Worm (Caenorhabditis elegans) whole organism, L2 larva: Measurements from ENCODE around the gene jud-4.

Source experiments
- C34F6.9 ChIP-seq: fragments of 150-350 bp; optimal IDR thresholded peaks from 2 replicates; lab custom pipeline; 2014; ENCODE audit warnings: missing biosample characterization, missing genetic modification characterization
- F13H6.1 ChIP-seq: sonication (generic microtip); optimal IDR thresholded peaks from 2 replicates; lab custom pipeline; 2016; ENCODE audit warnings: missing genetic modification characterization, missing compliant biosample characterization
- R02D3.7 ChIP-seq: fragments of 150-350 bp; optimal IDR thresholded peaks from 2 replicates; lab custom pipeline; 2014; ENCODE audit warnings: missing biosample characterization, missing genetic modification characterization
- Y55F3AM.14 ChIP-seq: fragments of 200-800 bp; sonication (Bioruptor generic); optimal IDR thresholded peaks from 2 replicates; lab custom pipeline; 2018; ENCODE audit warnings: mild to moderate bottlenecking, missing genetic modification characterization, missing compliant biosample characterization
- ZK546.5 ChIP-seq: sonication (generic microtip); optimal IDR thresholded peaks from 2 replicates; lab custom pipeline; 2017; ENCODE audit warnings: missing biosample characterization, missing genetic modification characterization
- alr-1 ChIP-seq: fragments of 150-350 bp; optimal IDR thresholded peaks from 2 replicates; lab custom pipeline; 2014; ENCODE audit warnings: missing biosample characterization, missing genetic modification characterization
- aly-2 ChIP-seq: fragments of 150-350 bp; optimal IDR thresholded peaks from 2 replicates; lab custom pipeline; 2014; ENCODE audit warnings: missing biosample characterization, missing genetic modification characterization
- ama-1 ChIP-seq: fragments of 150-350 bp; optimal IDR thresholded peaks from 2 replicates; lab custom pipeline; 2018; ENCODE audit warnings: inconsistent platforms
- blmp-1 ChIP-seq: sonication (generic microtip); optimal IDR thresholded peaks from 2 replicates; lab custom pipeline; 2017; ENCODE audit warnings: missing genetic modification characterization, mild to moderate bottlenecking, missing compliant biosample characterization, antibody characterized with exemption, moderate library complexity; ENCODE audit not compliant: insufficient read depth
- ceh-16 ChIP-seq: fragments of 150-350 bp; optimal IDR thresholded peaks from 2 replicates; lab custom pipeline; 2014; ENCODE audit warnings: missing biosample characterization, missing genetic modification characterization
- ceh-82 ChIP-seq: fragments of 150-350 bp; optimal IDR thresholded peaks from 2 replicates; lab custom pipeline; 2014; ENCODE audit warnings: missing biosample characterization, missing genetic modification characterization
- crh-2 ChIP-seq: sonication (generic microtip); optimal IDR thresholded peaks from 2 replicates; lab custom pipeline; 2017; ENCODE audit warnings: missing biosample characterization, missing genetic modification characterization
- dmd-4 ChIP-seq: sonication (generic microtip); optimal IDR thresholded peaks from 2 replicates; lab custom pipeline; 2017; ENCODE audit warnings: missing biosample characterization, missing genetic modification characterization
- egl-27 ChIP-seq: sonication (generic microtip); optimal IDR thresholded peaks from 3 replicates; lab custom pipeline; 2017; ENCODE audit warnings: missing biosample characterization, missing genetic modification reagents, missing genetic modification characterization
- elt-3 ChIP-seq: sonication (generic microtip); optimal IDR thresholded peaks from 2 replicates; lab custom pipeline; 2017; ENCODE audit warnings: missing biosample characterization, missing genetic modification characterization
- fos-1 ChIP-seq: fragments of 150-350 bp; optimal IDR thresholded peaks from 2 replicates; lab custom pipeline; 2014; ENCODE audit warnings: missing biosample characterization, missing genetic modification characterization
- gmeb-1 ChIP-seq: fragments of 150-350 bp; optimal IDR thresholded peaks from 2 replicates; lab custom pipeline; 2014; ENCODE audit warnings: missing biosample characterization, missing genetic modification characterization
- lin-13 ChIP-seq: fragments of 150-350 bp; optimal IDR thresholded peaks from 2 replicates; lab custom pipeline; 2014; ENCODE audit warnings: missing biosample characterization, missing genetic modification reagents, missing genetic modification characterization
- lin-39 ChIP-seq: fragments of 150-350 bp; optimal IDR thresholded peaks from 2 replicates; lab custom pipeline; 2014; ENCODE audit warnings: missing biosample characterization, missing genetic modification reagents, missing genetic modification characterization
- lsy-2 ChIP-seq, 2 experiments: fragments of 150-350 bp in 1 of 2; sonication (generic microtip) in 1 of 2; optimal IDR thresholded peaks; 2 replicates each; lab custom pipeline; 2014 to 2017; ENCODE audit warnings: missing biosample characterization in 2 of 2, missing genetic modification characterization in 2 of 2
- mdl-1 ChIP-seq, 2 experiments: fragments of 150-350 bp in 1 of 2; sonication (generic microtip) in 1 of 2; optimal IDR thresholded peaks; 2 replicates each; lab custom pipeline; 2017; ENCODE audit warnings: missing biosample characterization in 2 of 2, missing genetic modification characterization in 2 of 2
- nhr-10 ChIP-seq: sonication (generic microtip); optimal IDR thresholded peaks from 2 replicates; lab custom pipeline; 2017; ENCODE audit warnings: missing biosample characterization, missing genetic modification characterization
- nhr-11 ChIP-seq: fragments of 150-350 bp; optimal IDR thresholded peaks from 2 replicates; lab custom pipeline; 2014; ENCODE audit warnings: missing biosample characterization, missing genetic modification characterization
- nhr-12 ChIP-seq: fragments of 150-350 bp; optimal IDR thresholded peaks from 2 replicates; lab custom pipeline; 2014; ENCODE audit warnings: missing biosample characterization, missing genetic modification characterization
- nhr-129 ChIP-seq: fragments of 150-350 bp; optimal IDR thresholded peaks from 2 replicates; lab custom pipeline; 2014; ENCODE audit warnings: missing biosample characterization, missing genetic modification characterization
- nhr-21 ChIP-seq: fragments of 150-350 bp; optimal IDR thresholded peaks from 2 replicates; lab custom pipeline; 2014; ENCODE audit warnings: missing biosample characterization, missing genetic modification characterization
- nhr-237 ChIP-seq: fragments of 150-350 bp; optimal IDR thresholded peaks from 2 replicates; lab custom pipeline; 2014; ENCODE audit warnings: missing biosample characterization, missing genetic modification characterization
- nhr-25 ChIP-seq: fragments of 150-350 bp; sonication (generic microtip); optimal IDR thresholded peaks from 3 replicates; lab custom pipeline; 2014; ENCODE audit warnings: missing biosample characterization, missing genetic modification characterization
- nhr-6 ChIP-seq: fragments of 150-350 bp; optimal IDR thresholded peaks from 2 replicates; lab custom pipeline; 2014; ENCODE audit warnings: missing biosample characterization, missing genetic modification characterization
- nhr-77 ChIP-seq: fragments of 150-350 bp; optimal IDR thresholded peaks from 2 replicates; lab custom pipeline; 2014; ENCODE audit warnings: missing biosample characterization, missing genetic modification characterization
- peb-1 ChIP-seq: fragments of 150-350 bp; optimal IDR thresholded peaks from 2 replicates; lab custom pipeline; 2014; ENCODE audit warnings: missing biosample characterization, missing genetic modification characterization
- sem-4 ChIP-seq: fragments of 150-350 bp; optimal IDR thresholded peaks from 2 replicates; lab custom pipeline; 2014; ENCODE audit warnings: missing biosample characterization, missing genetic modification reagents, missing genetic modification characterization
- sma-3 ChIP-seq: sonication (generic microtip); optimal IDR thresholded peaks from 2 replicates; lab custom pipeline; 2016; ENCODE audit warnings: missing genetic modification reagents, missing genetic modification characterization, missing compliant biosample characterization
- sma-9 ChIP-seq, 2 experiments: fragments of 150-350 bp in 1 of 2; sonication (generic microtip) in 1 of 2; optimal IDR thresholded peaks; 2 replicates each; lab custom pipeline; 2014 to 2016; ENCODE audit warnings: missing genetic modification characterization in 2 of 2, mild to moderate bottlenecking in 1 of 2, missing biosample characterization in 1 of 2, missing compliant biosample characterization in 1 of 2, missing genetic modification reagents in 1 of 2, moderate library complexity in 1 of 2
- unc-39 ChIP-seq: fragments of 150-350 bp; optimal IDR thresholded peaks from 2 replicates; lab custom pipeline; 2014; ENCODE audit warnings: missing biosample characterization, missing genetic modification characterization
- unc-62 ChIP-seq: fragments of 150-350 bp; optimal IDR thresholded peaks from 2 replicates; lab custom pipeline; 2014; ENCODE audit warnings: missing biosample characterization, missing genetic modification reagents, missing genetic modification characterization
- ztf-1 ChIP-seq: fragments of 200-800 bp; sonication (Bioruptor generic); conservative IDR thresholded peaks from 2 replicates; pipeline ENCODE4 v1.3.6; 2022; ENCODE audit warnings: missing genetic modification characterization, missing compliant biosample characterization
- ztf-11 ChIP-seq: sonication (generic microtip); optimal IDR thresholded peaks from 2 replicates; lab custom pipeline; 2017; ENCODE audit warnings: missing biosample characterization, missing genetic modification characterization
- ztf-4 ChIP-seq: fragments of 150-350 bp; optimal IDR thresholded peaks from 2 replicates; lab custom pipeline; 2014; ENCODE audit warnings: missing biosample characterization, missing genetic modification characterization

The jud-4 gene

ce11 chrX:15283740-15284139 lies at the start of gene jud-4:
Gene jud-4 (plus strand): TSS chrX:15284115.
- TF ChIP-seq blmp-1 (tag; lab: Kevin White, UChicago): peak; percentile 60
- TF ChIP-seq F13H6.1 (tag; lab: Kevin White, UChicago): peak; percentile 33
- no peak for TF ChIP-seq aly-2 (tag; lab: Kevin White, UChicago)
- TF ChIP-seq nhr-25: peak; percentile 55
- no peak for TF ChIP-seq egl-27 (tag; lab: Kevin White, UChicago)
- TF ChIP-seq peb-1: no peak

DNA sequence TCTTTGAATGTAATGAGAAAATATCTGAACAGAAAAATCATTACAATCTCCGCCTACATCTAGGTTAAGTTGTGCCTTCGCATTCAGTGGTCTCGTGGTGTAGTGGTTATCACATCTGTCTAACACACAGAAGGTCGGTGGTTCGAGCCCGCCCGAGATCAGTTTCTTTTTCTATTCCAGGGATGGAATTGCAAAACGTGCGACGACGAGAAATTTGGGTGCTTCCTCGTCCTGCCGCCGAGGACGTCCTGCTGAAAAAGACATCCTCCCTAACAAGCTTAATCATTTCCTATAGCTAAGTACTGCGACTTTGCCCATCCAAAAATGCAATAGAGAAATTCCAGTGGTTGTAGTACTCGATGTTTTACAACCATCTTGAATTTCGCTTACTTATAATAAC lies 47.9 kb upstream of the jud-4 start:
- TF ChIP-seq ceh-82 (tag; lab: Kevin White, UChicago) (no peak), F13H6.1 (tag; lab: Kevin White, UChicago) (no peak), nhr-21 (peak; percentile 43), R02D3.7 (tag; lab: Kevin White, UChicago) (no peak), fos-1 (tag; lab: Kevin White, UChicago) (peak; percentile 15), lin-39 (no peak), aly-2 (tag; lab: Kevin White, UChicago) (no peak), sma-3 (GFP tag; lab: Kevin White, UChicago) (peak; percentile 35), peb-1 (no peak), alr-1 (tag; lab: Kevin White, UChicago) (no peak), nhr-12 (tag; lab: Kevin White, UChicago) (no peak), ztf-11 (no peak), nhr-129 (peak; percentile 20)

ce11 chrX:15241169-15241568 lies 42.7 kb upstream of the jud-4 start:
- no peak for TF ChIP-seq lin-13 (GFP tag; lab: Kevin White, UChicago)
- TF ChIP-seq mdl-1 (tag; optimal IDR thresholded peaks at IDR 0.05; lab: Kevin White, UChicago): no peak
- no peak for TF ChIP-seq nhr-12 (tag; lab: Kevin White, UChicago)
- no peak for TF ChIP-seq ZK546.5 (tag; lab: Kevin White, UChicago)
- TF ChIP-seq C34F6.9: no peak
- no peak for TF ChIP-seq Y55F3AM.14 (GFP tag; lab: Kevin White, UChicago)
- TF ChIP-seq blmp-1 (tag; lab: Kevin White, UChicago): no peak
- no peak for TF ChIP-seq ceh-16 (tag; lab: Kevin White, UChicago)
- TF ChIP-seq crh-2: no peak
- no peak for TF ChIP-seq nhr-6
- TF ChIP-seq sma-3 (GFP tag; lab: Kevin White, UChicago): no peak

DNA sequence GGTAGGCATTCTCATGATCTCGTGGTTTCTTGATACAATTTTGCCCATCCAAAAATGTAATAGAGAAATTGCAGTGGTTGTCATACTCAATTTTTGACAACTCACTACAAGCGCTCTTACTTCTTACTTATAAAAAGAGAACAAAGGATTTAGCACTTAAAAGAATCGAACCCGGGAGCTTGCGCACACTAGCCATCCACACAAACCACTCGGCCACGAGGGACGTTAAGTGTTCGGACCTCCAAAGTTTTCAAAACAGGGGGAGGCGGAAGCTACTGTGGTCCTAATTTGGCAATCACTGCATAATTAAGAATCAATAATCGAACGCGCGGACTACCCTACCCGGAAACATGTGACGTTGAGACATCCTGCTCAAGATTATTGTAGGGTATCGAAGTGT lies 41.2 kb upstream of the jud-4 start:
- TF ChIP-seq F13H6.1 (tag; lab: Kevin White, UChicago) (no peak), dmd-4 (tag; lab: Kevin White, UChicago) (no peak), nhr-25 (no peak), ztf-1 (no peak), lsy-2 (tag; optimal IDR thresholded peaks at IDR 0.05; lab: Kevin White, UChicago) (no peak), elt-3 (tag; lab: Kevin White, UChicago) (no peak), nhr-11 (tag; lab: Kevin White, UChicago) (no peak), blmp-1 (tag; lab: Kevin White, UChicago) (no peak), gmeb-1 (tag; lab: Kevin White, UChicago) (no peak), crh-2 (no peak), sem-4 (tag; lab: Kevin White, UChicago) (no peak), fos-1 (tag; lab: Kevin White, UChicago) (no peak), ztf-4 (tag; lab: Kevin White, UChicago) (no peak), R02D3.7 (tag; lab: Kevin White, UChicago) (no peak), unc-39 (tag; lab: Kevin White, UChicago) (no peak), ama-1 (no peak), nhr-6 (no peak)
- TF ChIP-seq, all 48 proteins: peak for 0

DNA sequence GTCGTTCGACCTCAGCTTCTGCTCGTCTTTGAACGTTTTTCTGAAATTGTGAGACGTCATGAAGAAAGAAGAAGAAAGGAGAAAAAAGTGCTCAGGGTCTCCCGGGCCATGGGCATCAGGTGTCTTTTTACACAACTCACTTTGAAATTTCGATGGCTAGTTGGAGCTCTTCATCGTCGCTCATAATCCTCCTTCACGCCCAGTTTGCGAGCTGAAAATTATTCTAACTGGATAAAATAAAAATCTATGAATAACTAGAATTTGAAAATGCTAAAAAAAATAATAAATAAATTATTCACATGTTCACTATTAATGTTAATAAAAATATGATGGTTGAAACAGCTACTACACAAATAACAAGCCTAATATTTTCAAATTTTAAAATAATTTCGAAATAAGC lies 37.7 kb upstream of the jud-4 start, which contains the start of gene piki-1:
Gene piki-1, minus strand, starts transcription at position 218 of the 400 bp plus-strand sequence.
- no peak for TF ChIP-seq nhr-237
- TF ChIP-seq blmp-1 (tag; lab: Kevin White, UChicago): no peak
- no peak for TF ChIP-seq ztf-4 (tag; lab: Kevin White, UChicago)
- no peak for TF ChIP-seq sem-4 (tag; lab: Kevin White, UChicago)
- no peak for TF ChIP-seq peb-1
- no peak for TF ChIP-seq nhr-77 (tag; lab: Kevin White, UChicago)
- no peak for TF ChIP-seq R02D3.7 (tag; lab: Kevin White, UChicago)
- no peak for TF ChIP-seq ceh-16 (tag; lab: Kevin White, UChicago)
- TF ChIP-seq nhr-129: no peak
- no peak for TF ChIP-seq nhr-10 (tag; lab: Kevin White, UChicago)
- TF ChIP-seq nhr-6: no peak
- no peak for TF ChIP-seq sma-9 (GFP tag; optimal IDR thresholded peaks at IDR 0.05; lab: Kevin White, UChicago)
- TF ChIP-seq sma-9 (tag; optimal IDR thresholded peaks at IDR 0.05; lab: Kevin White, UChicago): no peak
- TF ChIP-seq unc-62 (GFP tag; lab: Kevin White, UChicago): no peak
